Fruit fly (Drosophila melanogaster) whole organism, embryonic: ENCODE data around the gene CG17154.

Source experiments
- BtbVII ChIP-seq: fragments of 200-800 bp; sonication (Bioruptor generic); optimal IDR thresholded peaks from 3 replicates; lab custom pipeline; 2017; ENCODE audit warnings: missing biosample characterization, mild to moderate bottlenecking, missing genetic modification characterization
- CG11093 ChIP-seq: fragments of 200-800 bp; sonication (Bioruptor generic); IDR thresholded peaks from 3 replicates; pipeline ENCODE4 v1.3.6; 2022; ENCODE audit warnings: missing biosample characterization, missing genetic modification characterization
- CG11695 ChIP-seq: fragments of 200-800 bp; sonication (Bioruptor generic); IDR thresholded peaks from 3 replicates; pipeline ENCODE4 v1.3.6; 2022; ENCODE audit warnings: missing biosample characterization, missing genetic modification characterization
- CG11696 ChIP-seq: fragments of 200-800 bp; sonication (Bioruptor generic); IDR thresholded peaks from 2 replicates; pipeline ENCODE4 v1.3.6; 2022; ENCODE audit warnings: missing biosample characterization, missing genetic modification characterization
- CG12071 ChIP-seq: fragments of 200-800 bp; sonication (Bioruptor generic); optimal IDR thresholded peaks from 3 replicates; lab custom pipeline; 2018; ENCODE audit warnings: missing biosample characterization, mild to moderate bottlenecking, missing genetic modification characterization
- CG12236 ChIP-seq: fragments of 200-800 bp; sonication (Bioruptor generic); optimal IDR thresholded peaks from 2 replicates; lab custom pipeline; 2016; ENCODE audit warnings: missing biosample characterization, missing genetic modification characterization
- CG12744 ChIP-seq: fragments of 200-800 bp; sonication (Bioruptor generic); optimal IDR thresholded peaks from 2 replicates; lab custom pipeline; 2016; ENCODE audit warnings: missing biosample characterization, missing genetic modification characterization
- CG13624 ChIP-seq: fragments of 200-800 bp; sonication (Bioruptor generic); optimal IDR thresholded peaks from 2 replicates; lab custom pipeline; 2016; ENCODE audit warnings: missing biosample characterization, missing genetic modification characterization
- CG15479 ChIP-seq: fragments of 200-800 bp; sonication (Bioruptor generic); optimal IDR thresholded peaks from 3 replicates; lab custom pipeline; 2019; ENCODE audit warnings: missing biosample characterization, mild to moderate bottlenecking, missing genetic modification characterization, moderate library complexity
- CG15514 ChIP-seq: fragments of 200-800 bp; sonication (Bioruptor generic); optimal IDR thresholded peaks from 3 replicates; lab custom pipeline; 2017; ENCODE audit warnings: missing biosample characterization, missing genetic modification characterization, mild to moderate bottlenecking, moderate library complexity, missing genetic modification reagents
- CG1603 ChIP-seq: fragments of 200-800 bp; sonication (Bioruptor generic); optimal IDR thresholded peaks from 2 replicates; lab custom pipeline; 2019; ENCODE audit warnings: missing biosample characterization, mild to moderate bottlenecking, missing genetic modification characterization, moderate library complexity
- CG16815 ChIP-seq: fragments of 200-800 bp; sonication (Bioruptor generic); optimal IDR thresholded peaks from 3 replicates; lab custom pipeline; 2017; ENCODE audit warnings: missing biosample characterization, mild to moderate bottlenecking, missing genetic modification characterization
- CG17328 ChIP-seq: fragments of 200-800 bp; sonication (Bioruptor generic); IDR thresholded peaks from 2 replicates; pipeline ENCODE4 v1.3.6; 2022; ENCODE audit warnings: missing biosample characterization, missing genetic modification characterization
- CG17612 ChIP-seq: fragments of 200-800 bp; sonication (Bioruptor generic); IDR thresholded peaks from 2 replicates; pipeline ENCODE4 v1.3.6; 2022; ENCODE audit warnings: missing biosample characterization, missing genetic modification characterization
- CG2120 ChIP-seq: fragments of 200-800 bp; sonication (Bioruptor generic); optimal IDR thresholded peaks from 3 replicates; lab custom pipeline; 2016; ENCODE audit warnings: missing biosample characterization, missing genetic modification characterization
- CG3847 ChIP-seq: fragments of 200-800 bp; sonication (Bioruptor generic); IDR thresholded peaks from 2 replicates; pipeline ENCODE4 v1.3.6; 2022; ENCODE audit warnings: missing biosample characterization, missing genetic modification characterization
- CG4328 ChIP-seq: fragments of 200-800 bp; sonication (Bioruptor generic); optimal IDR thresholded peaks from 3 replicates; lab custom pipeline; 2017; ENCODE audit warnings: missing biosample characterization, missing genetic modification reagents, missing genetic modification characterization
- CG4707 ChIP-seq: fragments of 200-800 bp; sonication (Bioruptor generic); optimal IDR thresholded peaks from 2 replicates; lab custom pipeline; 2018; ENCODE audit warnings: missing biosample characterization, mild to moderate bottlenecking, missing genetic modification characterization, moderate library complexity
- CG5180 ChIP-seq: fragments of 200-800 bp; sonication (Bioruptor generic); optimal IDR thresholded peaks from 3 replicates; lab custom pipeline; 2017; ENCODE audit warnings: missing biosample characterization, missing genetic modification characterization, mild to moderate bottlenecking, moderate library complexity, missing genetic modification reagents
- CG6654 ChIP-seq: fragments of 200-800 bp; sonication (Bioruptor generic); optimal IDR thresholded peaks from 2 replicates; lab custom pipeline; 2017; ENCODE audit warnings: missing biosample characterization, mild to moderate bottlenecking, missing genetic modification characterization
- CG6689 ChIP-seq: fragments of 200-800 bp; sonication (Bioruptor generic); IDR thresholded peaks from 2 replicates; pipeline ENCODE4 v1.3.6; 2022; ENCODE audit warnings: missing biosample characterization, missing genetic modification characterization
- CG7987 ChIP-seq: fragments of 200-800 bp; sonication (Bioruptor generic); optimal IDR thresholded peaks from 2 replicates; lab custom pipeline; 2018; ENCODE audit warnings: missing biosample characterization, mild to moderate bottlenecking, missing genetic modification characterization, moderate library complexity
- CG8359 ChIP-seq: fragments of 200-800 bp; sonication (Bioruptor generic); optimal IDR thresholded peaks from 2 replicates; lab custom pipeline; 2017; ENCODE audit warnings: missing biosample characterization, mild to moderate bottlenecking, missing genetic modification characterization, borderline replicate concordance
- CG8478 ChIP-seq: fragments of >200 bp; optimal IDR thresholded peaks from 2 replicates; lab custom pipeline; 2018
- CG9215 ChIP-seq: fragments of 200-800 bp; sonication (Bioruptor generic); IDR thresholded peaks from 2 replicates; pipeline ENCODE4 v1.3.6; 2022; ENCODE audit warnings: missing biosample characterization, missing genetic modification characterization
- D19A ChIP-seq: fragments of 200-800 bp; optimal IDR thresholded peaks from 3 replicates; lab custom pipeline; 2019; ENCODE audit warnings: missing biosample characterization, mild to moderate bottlenecking, missing genetic modification characterization, moderate library complexity
- Doc2 ChIP-seq: fragments of 200-800 bp; sonication (Bioruptor generic); IDR thresholded peaks from 2 replicates; pipeline ENCODE4 v1.3.6; 2022; ENCODE audit warnings: missing biosample characterization, missing genetic modification characterization
- Gsc ChIP-seq: fragments of 200-800 bp; sonication (Bioruptor generic); IDR thresholded peaks from 2 replicates; pipeline ENCODE4 v1.3.6; 2022; ENCODE audit warnings: missing biosample characterization, missing genetic modification characterization
- H2.0 ChIP-seq: fragments of 200-800 bp; sonication (Bioruptor generic); IDR thresholded peaks from 2 replicates; pipeline ENCODE4 v1.3.6; 2022; ENCODE audit warnings: missing biosample characterization, missing genetic modification characterization
- HLHmδ ChIP-seq: fragments of 200-800 bp; sonication (Bioruptor generic); optimal IDR thresholded peaks from 2 replicates; lab custom pipeline; 2018; ENCODE audit warnings: missing biosample characterization, mild to moderate bottlenecking, missing genetic modification characterization, moderate library complexity
- Lhr ChIP-seq: fragments of 200-800 bp; sonication (Bioruptor generic); optimal IDR thresholded peaks from 3 replicates; lab custom pipeline; 2017; ENCODE audit warnings: mild to moderate bottlenecking, missing biosample characterization, missing genetic modification reagents, missing genetic modification characterization
- Lim3 ChIP-seq: fragments of 200-800 bp; sonication (Bioruptor generic); IDR thresholded peaks from 2 replicates; pipeline ENCODE4 v1.3.6; 2022; ENCODE audit warnings: missing biosample characterization, missing genetic modification characterization
- Lpt ChIP-seq: fragments of >200 bp; optimal IDR thresholded peaks from 2 replicates; lab custom pipeline; 2018; ENCODE audit warnings: missing biosample characterization, missing genetic modification characterization
- Spps ChIP-seq: fragments of 200-800 bp; sonication (Bioruptor generic); optimal IDR thresholded peaks from 2 replicates; lab custom pipeline; 2018; ENCODE audit warnings: missing biosample characterization, mild to moderate bottlenecking, missing genetic modification characterization
- ab ChIP-seq: fragments of 200-800 bp; sonication (Bioruptor generic); optimal IDR thresholded peaks from 2 replicates; lab custom pipeline; 2016; ENCODE audit warnings: missing biosample characterization, missing genetic modification characterization
- az2 ChIP-seq: fragments of 200-800 bp; sonication (Bioruptor generic); optimal IDR thresholded peaks from 3 replicates; lab custom pipeline; 2016; ENCODE audit warnings: missing biosample characterization, missing genetic modification characterization
- bab2 ChIP-seq: fragments of 200-800 bp; sonication (Bioruptor generic); optimal IDR thresholded peaks from 2 replicates; lab custom pipeline; 2016; ENCODE audit warnings: missing biosample characterization, missing genetic modification characterization
- chinmo ChIP-seq: fragments of 200-800 bp; sonication (Bioruptor generic); IDR thresholded peaks from 4 replicates; pipeline ENCODE4 v1.3.6; 2022; ENCODE audit warnings: missing biosample characterization, missing genetic modification characterization; ENCODE audit not compliant: partially characterized antibody
- chm ChIP-seq: fragments of 200-800 bp; sonication (Bioruptor generic); IDR thresholded peaks from 2 replicates; pipeline ENCODE4 v1.3.6; 2022; ENCODE audit warnings: missing biosample characterization, missing genetic modification characterization
- disco-r ChIP-seq: fragments of 200-800 bp; sonication (Bioruptor generic); optimal IDR thresholded peaks from 2 replicates; lab custom pipeline; 2016; ENCODE audit warnings: missing biosample characterization, missing genetic modification characterization
- dysf ChIP-seq: fragments of 200-800 bp; sonication (Bioruptor generic); IDR thresholded peaks from 3 replicates; pipeline ENCODE4 v1.3.6; 2022; ENCODE audit warnings: missing biosample characterization, missing genetic modification characterization
- exex ChIP-seq: fragments of 200-800 bp; sonication (Bioruptor generic); optimal IDR thresholded peaks from 4 replicates; lab custom pipeline; 2018; ENCODE audit warnings: missing biosample characterization, mild to moderate bottlenecking, missing genetic modification characterization, moderate library complexity
- inv ChIP-seq: fragments of 200-800 bp; sonication (Bioruptor generic); IDR thresholded peaks from 2 replicates; pipeline ENCODE4 v1.3.6; 2022; ENCODE audit warnings: missing biosample characterization, missing genetic modification characterization; ENCODE audit not compliant: partially characterized antibody
- sd ChIP-seq: fragments of 200-800 bp; sonication (Bioruptor generic); optimal IDR thresholded peaks from 3 replicates; lab custom pipeline; 2018; ENCODE audit warnings: missing biosample characterization, mild to moderate bottlenecking, missing genetic modification characterization, moderate library complexity
- shn ChIP-seq: fragments of 200-800 bp; sonication (Bioruptor generic); optimal IDR thresholded peaks from 3 replicates; lab custom pipeline; 2016; ENCODE audit warnings: missing biosample characterization, missing genetic modification characterization
- slou ChIP-seq: fragments of 200-800 bp; sonication (Bioruptor generic); optimal IDR thresholded peaks from 3 replicates; lab custom pipeline; 2016; ENCODE audit warnings: missing biosample characterization, missing genetic modification characterization
- stwl ChIP-seq: fragments of 200-800 bp; sonication (Bioruptor generic); optimal IDR thresholded peaks from 3 replicates; lab custom pipeline; 2018; ENCODE audit warnings: missing biosample characterization, mild to moderate bottlenecking, missing genetic modification characterization, moderate library complexity
- trh ChIP-seq: fragments of 200-800 bp; sonication (Bioruptor generic); optimal IDR thresholded peaks from 2 replicates; lab custom pipeline; 2016; ENCODE audit warnings: missing biosample characterization, missing genetic modification characterization
- yki ChIP-seq: fragments of >200 bp; optimal IDR thresholded peaks from 3 replicates; lab custom pipeline; 2018
- zen ChIP-seq: fragments of 200-800 bp; sonication (Bioruptor generic); optimal IDR thresholded peaks from 3 replicates; lab custom pipeline; 2018; ENCODE audit warnings: missing biosample characterization, mild to moderate bottlenecking, missing genetic modification characterization, moderate library complexity

Gene CG17154

dm6 chr3L:12111081-12111958, 22.9 kb downstream of the CG17154 start (continued):
- peak; percentile 50 for TF ChIP-seq sd
- TF ChIP-seq yki (lab: Kevin White, UChicago): no peak
- TF ChIP-seq ab: no peak
- TF ChIP-seq inv: no peak
- peak; percentile 66 for TF ChIP-seq CG8359
- TF ChIP-seq Lim3 (GFP tag; lab: Robert Waterston, UW): no peak
- no peak for TF ChIP-seq CG12744
- TF ChIP-seq CG15514: peak; percentile 26
- peak; percentile 33 for TF ChIP-seq CG5180
- peak; percentile 6 for TF ChIP-seq stwl (tag; lab: Kevin White, UChicago)
- peak; percentile 47 for TF ChIP-seq CG13624 (GFP tag; lab: Kevin White, UChicago)
- no peak for TF ChIP-seq CG15479 (GFP tag; lab: Kevin White, UChicago)
- TF ChIP-seq Lhr (GFP tag; lab: Kevin White, UChicago): peak; percentile 11
- peak; percentile 95 for TF ChIP-seq Spps (tag; lab: Kevin White, UChicago)
- no peak for TF ChIP-seq disco-r
- TF ChIP-seq Lpt: no peak
- peak; percentile 41 for TF ChIP-seq CG2120
- TF ChIP-seq CG17328 (GFP tag; lab: Robert Waterston, UW): peak; percentile 73
- no peak for TF ChIP-seq CG17612 (GFP tag; lab: Robert Waterston, UW)
- TF ChIP-seq slou: no peak
- TF ChIP-seq D19A: peak; percentile 87
- TF ChIP-seq trh (GFP tag; lab: Kevin White, UChicago): peak; percentile 50
- peak; percentile 33 for TF ChIP-seq shn (GFP tag; lab: Kevin White, UChicago)
- peak; percentile 73 for TF ChIP-seq BtbVII (GFP tag; lab: Kevin White, UChicago)
- no peak for TF ChIP-seq HLHmδ
- TF ChIP-seq CG12236 (GFP tag; lab: Kevin White, UChicago): no peak
- TF ChIP-seq zen (tag; lab: Kevin White, UChicago): peak; percentile 82
- TF ChIP-seq CG9215 (GFP tag; lab: Robert Waterston, UW): no peak
- TF ChIP-seq dysf: peak; percentile 85
- no peak for TF ChIP-seq CG11696 (GFP tag; lab: Robert Waterston, UW)
- peak; percentile 60 for TF ChIP-seq exex (tag; lab: Kevin White, UChicago)
- peak; percentile 24 for TF ChIP-seq CG4707 (GFP tag; lab: Kevin White, UChicago)
- TF ChIP-seq chm (GFP tag; lab: Robert Waterston, UW): no peak
- TF ChIP-seq CG11093 (GFP tag; lab: Robert Waterston, UW): no peak
- peak; percentile 57 for TF ChIP-seq CG4328
- peak; percentile 85 for TF ChIP-seq CG6689 (GFP tag; lab: Robert Waterston, UW)
- no peak for TF ChIP-seq Doc2 (GFP tag; lab: Robert Waterston, UW)
- peak; percentile 30; the same call in 1 of the 2 replicates for TF ChIP-seq CG3847 (GFP tag; lab: Robert Waterston, UW)
- TF ChIP-seq CG16815 (GFP tag; lab: Kevin White, UChicago): peak; percentile 69
- no peak for TF ChIP-seq CG8478 (lab: Kevin White, UChicago)
- TF ChIP-seq CG11695: peak; percentile 87
- peak; percentile 96; the same call in 3 of the 4 replicates for TF ChIP-seq chinmo (GFP tag; lab: Robert Waterston, UW)
- TF ChIP-seq Gsc: no peak
- TF ChIP-seq CG1603 (tag; lab: Kevin White, UChicago): peak; percentile 21
- TF ChIP-seq bab2 (GFP tag; lab: Kevin White, UChicago): peak; percentile 54
- no peak for TF ChIP-seq CG7987 (GFP tag; lab: Kevin White, UChicago)
- peak; percentile 64 for TF ChIP-seq az2
- TF ChIP-seq CG6654 (GFP tag; lab: Kevin White, UChicago): peak; percentile 29
- no peak for TF ChIP-seq CG12071
- TF ChIP-seq H2.0: peak; percentile 53; the same call in 1 of the 2 replicates
